Fruit fly (Drosophila melanogaster): ENCODE measurements around the gene Gmd.

Gene Gmd

DNA sequence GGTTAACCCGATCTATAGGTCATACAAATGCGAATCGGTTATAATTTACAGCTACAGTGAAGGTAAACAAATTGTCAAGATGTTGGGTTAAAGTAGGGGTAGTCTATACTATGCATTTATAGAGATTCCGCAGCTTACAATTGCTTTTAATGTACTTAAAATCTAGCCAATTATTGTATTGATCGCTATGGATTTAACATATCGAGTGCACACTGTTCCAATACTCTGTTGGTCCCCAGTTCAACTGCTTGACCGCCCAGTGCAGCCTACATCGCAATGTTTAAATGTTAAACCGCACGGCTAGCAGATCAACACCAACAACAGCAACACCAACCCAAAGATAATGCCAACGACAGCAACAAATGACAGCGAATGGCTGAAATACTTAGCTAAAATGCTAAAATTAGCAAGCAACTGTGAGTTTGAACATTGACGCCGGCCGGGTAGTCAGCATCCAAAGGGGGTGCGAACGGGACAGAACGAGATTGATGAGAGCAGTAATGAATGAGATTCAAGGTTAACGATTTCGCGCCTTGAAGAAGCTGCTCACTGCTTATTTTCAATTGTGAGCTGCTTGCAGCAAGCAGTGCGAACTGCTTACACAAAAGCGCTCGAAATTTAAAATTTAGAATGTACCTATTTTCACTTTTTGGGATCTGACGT lies 24.2 kb upstream of the Gmd start:
- TF ChIP-seq cas (GFP tag; IDR thresholded peaks at IDR 0.05) (no peak), mld (GFP tag; IDR thresholded peaks at IDR 0.05; ENCODE audit: partially characterized antibody) (no peak), CG7745 (tag; optimal IDR thresholded peaks at IDR 0.05) (no peak), tx (GFP tag; optimal IDR thresholded peaks at IDR 0.05) (no peak), PHDP (tag; optimal IDR thresholded peaks at IDR 0.05) (no peak), CG12219 (GFP tag; optimal IDR thresholded peaks at IDR 0.05) (no peak), jumu (GFP tag; optimal IDR thresholded peaks at IDR 0.05) (no peak), CG2712 (tag; optimal IDR thresholded peaks at IDR 0.05) (no peak), CG7987 (GFP tag; optimal IDR thresholded peaks at IDR 0.05) (no peak), CG3163 (GFP tag; optimal IDR thresholded peaks at IDR 0.05) (no peak), fd96Cb (tag; optimal IDR thresholded peaks at IDR 0.05) (no peak), sqz (GFP tag; optimal IDR thresholded peaks at IDR 0.05) (no peak), CG7928 (GFP tag; optimal IDR thresholded peaks at IDR 0.05) (no peak), CG10366 (GFP tag; IDR thresholded peaks at IDR 0.05) (peak; percentile 34), CG5953 (GFP tag; IDR thresholded peaks at IDR 0.05) (peak; percentile 52; the same call in 1 of the 2 replicates), CG8290 (GFP tag; optimal IDR thresholded peaks at IDR 0.05) (peak; percentile 89), CG8290 (tag; optimal IDR thresholded peaks at IDR 0.05) (peak; percentile 2 to 81), zen (tag; optimal IDR thresholded peaks at IDR 0.05) (no peak), CG9609 (GFP tag; optimal IDR thresholded peaks at IDR 0.05) (no peak), dm (GFP tag; optimal IDR thresholded peaks at IDR 0.05) (no peak), CG7786 (GFP tag; optimal IDR thresholded peaks at IDR 0.05) (no peak), Eip74EF (GFP tag; optimal IDR thresholded peaks at IDR 0.05) (peak in 1 of 2 experiments; percentile 100), CG17186 (GFP tag; optimal IDR thresholded peaks at IDR 0.05) (no peak), pho (GFP tag; optimal IDR thresholded peaks at IDR 0.05) (no peak), CG3847 (GFP tag; IDR thresholded peaks at IDR 0.05) (no peak), dysf (GFP tag; IDR thresholded peaks at IDR 0.05) (peak; percentile 11; the same call in 2 of the 3 replicates), B-H1 (GFP tag; IDR thresholded peaks at IDR 0.05) (peak; percentile 39), onecut (GFP tag; IDR thresholded peaks at IDR 0.05) (no peak), fru (optimal IDR thresholded peaks at IDR 0.05) (no peak), CG4328 (GFP tag; optimal IDR thresholded peaks at IDR 0.05) (no peak), exex (tag; optimal IDR thresholded peaks at IDR 0.05) (no peak), Mrtf (GFP tag; IDR thresholded peaks at IDR 0.05) (peak; percentile 26; the same call in 2 of the 3 replicates), nerfin-2 (GFP tag; IDR thresholded peaks at IDR 0.05; ENCODE audit: partially characterized antibody) (0 out of 2 replicates have a peak, but pooled peaks have one; percentile 41), Gug (GFP tag; IDR thresholded peaks at IDR 0.05) (peak; percentile 37; the same call in 2 of the 4 replicates), dati (GFP tag; IDR thresholded peaks at IDR 0.05) (no peak), rib (GFP tag; IDR thresholded peaks at IDR 0.05) (peak; percentile 84), pb (GFP tag; optimal IDR thresholded peaks at IDR 0.05) (no peak), HLH4C (GFP tag; IDR thresholded peaks at IDR 0.05; ENCODE audit: partially characterized antibody) (peak; percentile 43; the same call in 1 of the 3 replicates), CG30403 (GFP tag; optimal IDR thresholded peaks at IDR 0.05) (no peak), CG5245 (GFP tag; optimal IDR thresholded peaks at IDR 0.05) (no peak), Sin3A (optimal IDR thresholded peaks at IDR 0.05) (peak; percentile 4), CG2889 (GFP tag; IDR thresholded peaks at IDR 0.05) (0 out of 3 replicates have a peak, but pooled peaks have one; percentile 40), knrl (GFP tag; IDR thresholded peaks at IDR 0.05; ENCODE audit: partially characterized antibody) (peak; percentile 63; the same call in 1 of the 3 replicates), Bgb (GFP tag; IDR thresholded peaks at IDR 0.05; ENCODE audit: partially characterized antibody) (peak; percentile 69), CG6175 (GFP tag; IDR thresholded peaks at IDR 0.05) (no peak; the same call in 2 of the 3 replicates), emc (GFP tag; optimal IDR thresholded peaks at IDR 0.05) (no peak), CG14710 (tag; optimal IDR thresholded peaks at IDR 0.05) (no peak), CG11695 (GFP tag; IDR thresholded peaks at IDR 0.05) (peak; percentile 6; the same call in 1 of the 3 replicates), her (GFP tag; optimal IDR thresholded peaks at IDR 0.05) (no peak), Hr78 (GFP tag; optimal IDR thresholded peaks at IDR 0.05) (peak in 1 of 2 experiments; percentile 71)

Measured in whole organism, embryonic.